Fruit fly (Drosophila melanogaster) whole organism, pupa: ENCODE measurements around the gene ATPsyngamma.

Source experiments
- CG10348 ChIP-seq: fragments of 200-800 bp; sonication (Bioruptor generic); IDR thresholded peaks from 2 replicates; pipeline ENCODE4 v1.3.6; 2022; ENCODE audit warnings: missing biosample characterization, missing genetic modification characterization
- CG12605 ChIP-seq: fragments of 200-800 bp; sonication (Bioruptor generic); IDR thresholded peaks from 2 replicates; pipeline ENCODE4 v1.3.6; 2022; ENCODE audit warnings: missing biosample characterization, missing genetic modification characterization
- CG13204 ChIP-seq: fragments of 200-800 bp; sonication (Bioruptor generic); optimal IDR thresholded peaks from 2 replicates; lab custom pipeline; 2018; ENCODE audit warnings: missing biosample characterization, mild to moderate bottlenecking, missing genetic modification characterization, moderate library complexity
- CG14655 ChIP-seq: fragments of 200-800 bp; sonication (Bioruptor generic); optimal IDR thresholded peaks from 3 replicates; lab custom pipeline; 2017; ENCODE audit warnings: mild to moderate bottlenecking, missing biosample characterization, missing genetic modification reagents, missing genetic modification characterization
- CG15710 ChIP-seq: fragments of 200-800 bp; sonication (Bioruptor generic); optimal IDR thresholded peaks from 2 replicates; lab custom pipeline; 2018; ENCODE audit warnings: missing biosample characterization, mild to moderate bottlenecking, missing genetic modification characterization, moderate library complexity
- CG17806 ChIP-seq: fragments of 200-800 bp; sonication (Bioruptor generic); optimal IDR thresholded peaks from 2 replicates; lab custom pipeline; 2018; ENCODE audit warnings: missing biosample characterization, mild to moderate bottlenecking, missing genetic modification characterization, moderate library complexity
- CG34367 ChIP-seq: fragments of 200-800 bp; sonication (Bioruptor generic); optimal IDR thresholded peaks from 2 replicates; lab custom pipeline; 2018; ENCODE audit warnings: missing biosample characterization, mild to moderate bottlenecking, missing genetic modification characterization
- CG4496 ChIP-seq: fragments of 200-800 bp; sonication (Bioruptor generic); IDR thresholded peaks from 3 replicates; pipeline ENCODE4 v1.3.6; 2022; ENCODE audit warnings: missing biosample characterization, missing genetic modification characterization
- CG8159 ChIP-seq: fragments of 200-800 bp; sonication (Bioruptor generic); optimal IDR thresholded peaks from 3 replicates; lab custom pipeline; 2018; ENCODE audit warnings: missing biosample characterization, mild to moderate bottlenecking, missing genetic modification characterization, moderate library complexity
- CG8301 ChIP-seq: fragments of 200-800 bp; sonication (Bioruptor generic); optimal IDR thresholded peaks from 2 replicates; lab custom pipeline; 2018; ENCODE audit warnings: missing biosample characterization, mild to moderate bottlenecking, missing genetic modification characterization
- CG9948 ChIP-seq: fragments of 200-800 bp; sonication (Bioruptor generic); optimal IDR thresholded peaks from 2 replicates; lab custom pipeline; 2018; ENCODE audit warnings: missing biosample characterization, mild to moderate bottlenecking, missing genetic modification characterization, moderate library complexity
- D1 ChIP-seq: fragments of 200-800 bp; sonication (Bioruptor generic); optimal IDR thresholded peaks from 2 replicates; lab custom pipeline; 2018; ENCODE audit warnings: missing biosample characterization, mild to moderate bottlenecking, missing genetic modification characterization, moderate library complexity
- EcR ChIP-seq: fragments of 200-800 bp; sonication (Bioruptor generic); optimal IDR thresholded peaks from 3 replicates; lab custom pipeline; 2019; ENCODE audit warnings: missing biosample characterization, missing genetic modification characterization, mild to moderate bottlenecking, moderate library complexity, missing genetic modification reagents
- Ets98B ChIP-seq: fragments of 200-800 bp; sonication (Bioruptor generic); IDR thresholded peaks from 2 replicates; pipeline ENCODE4 v1.3.6; 2022; ENCODE audit warnings: missing biosample characterization, missing genetic modification characterization
- Pif1A ChIP-seq: fragments of 200-800 bp; sonication (Bioruptor generic); optimal IDR thresholded peaks from 3 replicates; lab custom pipeline; 2016; ENCODE audit warnings: missing biosample characterization, missing genetic modification characterization
- Pif1B ChIP-seq: fragments of 200-800 bp; sonication (Bioruptor generic); optimal IDR thresholded peaks from 3 replicates; lab custom pipeline; 2016; ENCODE audit warnings: missing biosample characterization, missing genetic modification characterization
- Snoo ChIP-seq: fragments of 200-800 bp; sonication (Bioruptor generic); optimal IDR thresholded peaks from 3 replicates; lab custom pipeline; 2017; ENCODE audit warnings: missing biosample characterization, mild to moderate bottlenecking, missing genetic modification characterization, inconsistent platforms
- fd96Ca ChIP-seq: fragments of 200-800 bp; sonication (Bioruptor generic); IDR thresholded peaks from 3 replicates; pipeline ENCODE4 v1.3.6; 2022; ENCODE audit warnings: missing biosample characterization, missing genetic modification characterization
- gl ChIP-seq: fragments of 200-800 bp; sonication (Bioruptor generic); optimal IDR thresholded peaks from 2 replicates; lab custom pipeline; 2018; ENCODE audit warnings: missing biosample characterization, mild to moderate bottlenecking, missing genetic modification characterization
- rn ChIP-seq: fragments of 200-800 bp; sonication (Bioruptor generic); IDR thresholded peaks from 2 replicates; pipeline ENCODE4 v1.3.6; 2022; ENCODE audit warnings: missing biosample characterization, missing genetic modification characterization

Gene ATPsyngamma

DNA sequence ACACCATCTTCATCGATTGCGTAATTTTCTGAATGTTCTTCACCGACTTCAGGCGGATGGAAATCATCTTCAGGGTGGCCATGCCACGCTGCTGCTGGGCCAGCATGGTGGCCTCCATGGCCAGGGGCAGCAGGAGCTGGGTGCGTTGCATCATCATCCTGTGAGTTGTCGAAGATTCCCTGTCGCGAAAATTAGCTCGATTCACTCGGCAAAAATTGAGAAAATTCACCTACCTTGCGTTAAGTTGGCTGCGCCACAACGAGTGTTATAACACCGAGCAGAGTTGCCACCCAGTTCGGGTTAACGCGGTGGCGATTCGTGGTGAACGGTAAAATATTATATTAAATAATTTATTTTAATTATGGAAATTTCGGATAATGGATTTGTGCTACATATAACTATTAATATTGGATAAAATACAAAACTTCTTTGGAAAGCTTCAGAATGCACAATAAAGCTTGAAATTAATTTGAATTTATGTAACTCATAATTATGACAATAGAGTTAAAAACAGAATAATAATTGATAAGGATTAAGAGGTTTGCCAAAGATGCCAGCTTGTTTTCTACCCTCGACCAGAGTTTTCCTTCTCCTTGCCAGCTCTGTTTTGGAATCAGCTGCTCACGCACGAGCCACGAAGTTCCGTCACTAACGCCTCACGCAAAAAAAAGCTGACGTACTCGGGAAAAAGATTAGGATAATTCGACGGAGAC is at the start of gene ATPsyngamma, which contains the start of gene yata:
TSS of gene ATPsyngamma (minus strand) at position 573 of the 713 bp plus-strand sequence.
TSS of gene yata (plus strand) at position 629 of the 713 bp plus-strand sequence.
- peak; percentile 39 for TF ChIP-seq Snoo
- peak; percentile 45 for TF ChIP-seq CG15710 (tag; lab: Kevin White, UChicago)
- 0 out of 3 replicates have a peak, but pooled peaks have one; percentile 27 for TF ChIP-seq CG4496 (GFP tag; lab: Robert Waterston, UW)
- no peak for TF ChIP-seq CG34367 (tag; lab: Kevin White, UChicago)

DNA sequence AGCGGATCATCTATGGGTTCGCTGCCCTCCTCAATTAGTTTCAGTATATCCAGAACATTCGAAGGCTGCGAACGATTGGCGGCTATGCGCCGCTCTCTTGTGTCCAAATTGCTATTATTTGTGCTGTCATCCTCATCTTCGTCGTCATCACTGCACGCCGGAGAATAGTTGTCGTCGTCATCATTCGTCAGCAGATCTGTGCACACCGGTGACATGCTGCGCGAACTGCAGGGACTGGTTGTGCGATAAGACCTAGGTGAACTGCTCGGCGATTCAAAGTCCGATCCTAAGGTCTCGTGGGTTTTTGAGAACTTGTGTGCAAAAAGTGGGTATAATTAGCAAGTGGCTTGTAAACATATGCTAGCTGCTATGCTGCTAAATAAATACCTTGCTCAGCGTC is 48.2 kb upstream of the ATPsyngamma start:
- TF ChIP-seq CG13204 (GFP tag; lab: Kevin White, UChicago) (no peak), Pif1B (GFP tag; lab: Kevin White, UChicago) (no peak), CG17806 (tag; lab: Kevin White, UChicago) (no peak), CG15710 (tag; lab: Kevin White, UChicago) (no peak), CG10348 (GFP tag; lab: Robert Waterston, UW) (no peak), fd96Ca (no peak), rn (GFP tag; lab: Robert Waterston, UW) (no peak), CG8301 (tag; lab: Kevin White, UChicago) (no peak), gl (no peak), Pif1A (GFP tag; lab: Kevin White, UChicago) (no peak)

DNA sequence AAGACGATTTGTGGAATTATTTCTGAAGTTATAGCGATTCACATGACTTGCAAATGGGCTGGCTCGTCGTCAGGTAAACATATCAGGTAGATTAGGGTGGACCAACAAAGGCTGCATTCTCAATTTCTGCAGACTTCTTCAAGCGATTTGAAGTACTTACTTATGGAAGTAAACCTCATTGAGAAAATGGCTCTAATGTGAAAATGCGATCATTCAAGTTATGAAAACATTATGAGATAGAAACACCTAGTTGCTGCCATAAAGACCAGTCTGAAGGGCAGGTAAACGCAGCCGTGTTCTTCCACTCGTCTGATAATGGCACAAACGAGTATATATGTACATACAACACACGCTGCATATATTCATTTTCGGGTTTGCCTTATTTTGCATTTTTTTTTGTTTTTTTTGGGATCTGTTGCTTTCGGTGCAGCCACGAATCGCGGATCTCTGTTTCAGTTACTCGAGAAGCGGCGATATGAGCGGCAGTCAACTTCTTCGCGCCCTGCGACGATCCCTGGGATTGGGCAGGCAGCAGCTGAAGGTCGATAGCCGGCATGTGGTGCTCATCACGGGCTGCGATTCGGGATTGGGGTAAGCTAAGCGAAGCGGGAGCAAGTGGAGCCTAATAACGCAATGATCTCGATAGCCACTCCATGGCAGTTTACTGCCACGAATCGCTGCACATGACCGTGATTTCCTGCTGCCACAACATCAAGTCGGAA is 45.4 kb upstream of the ATPsyngamma start, which contains the start of gene sro:
TSS of gene sro (plus strand) at position 437 of the 722 bp plus-strand sequence.
- TF ChIP-seq CG34367 (tag; lab: Kevin White, UChicago) (no peak), Ets98B (GFP tag; lab: Robert Waterston, UW) (no peak), CG10348 (GFP tag; lab: Robert Waterston, UW) (no peak), CG12605 (GFP tag; lab: Robert Waterston, UW) (no peak), CG8159 (tag; lab: Kevin White, UChicago) (peak; percentile 86), CG9948 (tag; lab: Kevin White, UChicago) (no peak), Snoo (no peak), gl (no peak), CG15710 (tag; lab: Kevin White, UChicago) (no peak)

DNA sequence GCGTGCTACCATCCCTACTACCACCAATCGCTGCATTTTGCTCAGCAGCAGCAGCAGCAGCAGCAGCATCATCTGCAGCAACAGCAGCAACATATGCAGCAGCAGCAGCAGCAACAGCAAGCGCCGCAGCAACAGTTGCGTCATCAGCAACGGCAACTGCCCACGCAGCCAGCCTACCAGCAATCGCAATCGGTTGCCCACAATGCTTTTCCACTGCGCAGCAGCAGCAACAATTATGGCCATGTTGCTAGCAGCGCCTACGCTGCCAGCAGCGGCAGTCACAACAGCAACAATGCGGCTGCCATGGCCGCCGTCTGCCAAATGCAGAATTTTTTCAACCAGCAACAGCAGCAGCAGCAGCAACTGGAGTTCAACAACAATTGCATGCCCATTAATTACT is 41.2 kb upstream of the ATPsyngamma start:
- TF ChIP-seq rn (GFP tag; lab: Robert Waterston, UW) (no peak), CG8159 (tag; lab: Kevin White, UChicago) (no peak), CG10348 (GFP tag; lab: Robert Waterston, UW) (no peak), CG9948 (tag; lab: Kevin White, UChicago) (no peak), Pif1A (GFP tag; lab: Kevin White, UChicago) (no peak), CG17806 (tag; lab: Kevin White, UChicago) (no peak), gl (no peak), Snoo (no peak), D1 (no peak), Pif1B (GFP tag; lab: Kevin White, UChicago) (no peak), CG14655 (GFP tag; lab: Kevin White, UChicago) (no peak), CG8301 (tag; lab: Kevin White, UChicago) (no peak), CG12605 (GFP tag; lab: Robert Waterston, UW) (no peak), Ets98B (GFP tag; lab: Robert Waterston, UW) (no peak), fd96Ca (no peak), CG13204 (GFP tag; lab: Kevin White, UChicago) (no peak), CG34367 (tag; lab: Kevin White, UChicago) (no peak), EcR (GFP tag; lab: Kevin White, UChicago) (no peak)

DNA sequence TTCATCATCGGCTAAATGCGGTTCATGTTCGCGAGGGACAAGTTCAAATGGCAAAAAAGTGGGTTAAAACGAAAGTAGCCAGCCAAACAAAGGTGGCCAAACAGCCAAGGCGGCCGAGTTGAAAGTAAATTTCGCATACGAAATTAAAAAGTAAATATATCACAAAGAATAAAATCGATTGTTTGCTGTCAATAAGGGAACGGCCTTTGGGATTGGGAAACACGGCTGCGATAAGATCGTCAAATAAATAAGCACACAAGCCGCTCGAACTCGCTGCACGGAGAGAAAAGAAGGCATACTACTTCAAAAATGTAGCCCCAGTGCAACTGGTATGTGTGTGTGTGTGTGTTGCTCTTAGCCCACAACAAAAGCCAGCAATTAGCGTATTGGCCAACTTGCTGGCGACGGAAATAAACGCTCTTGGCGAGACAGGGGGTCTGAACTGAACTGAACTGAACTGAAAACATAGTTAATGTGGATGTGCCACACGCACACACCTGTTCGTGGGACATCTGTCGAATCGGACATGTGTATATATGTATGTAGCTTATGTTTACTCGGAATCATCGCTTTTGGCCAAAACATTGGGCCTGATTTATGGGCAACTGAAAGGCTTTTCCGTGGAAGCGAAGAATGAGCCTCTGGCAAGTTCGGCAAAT is 39.1 kb upstream of the ATPsyngamma start:
- TF ChIP-seq Snoo (peak; percentile 6), CG4496 (GFP tag; lab: Robert Waterston, UW) (no peak), EcR (GFP tag; lab: Kevin White, UChicago) (no peak), CG8301 (tag; lab: Kevin White, UChicago) (no peak), CG14655 (GFP tag; lab: Kevin White, UChicago) (no peak)
- TF ChIP-seq, all 21 proteins: peak for 1
